Fruit fly (Drosophila melanogaster): Measurements from ENCODE around the gene Pgk.

Pgk gene

dm6 chr2L:2759654-2760053 is 6.8 kb upstream of the Pgk start, which contains the start of the genes HemK2, Snapin and Tnpo-SR (continued):
- no peak for TF ChIP-seq NC2α (GFP tag; optimal IDR thresholded peaks at IDR 0.05)
- peak; percentile 90 for TF ChIP-seq CG1647 (GFP tag; optimal IDR thresholded peaks at IDR 0.05)
- peak; percentile 93 for TF ChIP-seq CG10366 (GFP tag; IDR thresholded peaks at IDR 0.05)
- peak; percentile 84 for TF ChIP-seq CG30020 (tag; optimal IDR thresholded peaks at IDR 0.05)
- peak; percentile 96 for TF ChIP-seq slbo (GFP tag; IDR thresholded peaks at IDR 0.05)
- peak; percentile 86 for TF ChIP-seq wor (GFP tag; IDR thresholded peaks at IDR 0.05)
- no peak for TF ChIP-seq wek (GFP tag; optimal IDR thresholded peaks at IDR 0.05)
- TF ChIP-seq CG17359 (tag; optimal IDR thresholded peaks at IDR 0.05) = peak; percentile 91
- peak; percentile 82 for TF ChIP-seq GATAe (GFP tag; conservative IDR thresholded peaks at IDR 0.05)
- TF ChIP-seq phol (tag; optimal IDR thresholded peaks at IDR 0.05) = peak; percentile 93
- peak; percentile 85 for TF ChIP-seq jumu (GFP tag; optimal IDR thresholded peaks at IDR 0.05)
- peak; percentile 93 for TF ChIP-seq E2f1 (GFP tag; IDR thresholded peaks at IDR 0.05)
- TF ChIP-seq prd (optimal IDR thresholded peaks at IDR 0.05) = no peak
- peak; percentile 97 for TF ChIP-seq prd (GFP tag; IDR thresholded peaks at IDR 0.05)
- TF ChIP-seq Ada2b (GFP tag; IDR thresholded peaks at IDR 0.05) = peak; percentile 91
- TF ChIP-seq CG10959 (GFP tag; IDR thresholded peaks at IDR 0.05) = peak; percentile 87
- TF ChIP-seq luna (GFP tag; optimal IDR thresholded peaks at IDR 0.05) = peak; percentile 54
- peak; percentile 41 for TF ChIP-seq grn (GFP tag; optimal IDR thresholded peaks at IDR 0.05)
- no peak for TF ChIP-seq yki (optimal IDR thresholded peaks at IDR 0.05)
- TF ChIP-seq Sox100B (GFP tag; optimal IDR thresholded peaks at IDR 0.05) = peak; percentile 79
- TF ChIP-seq z (GFP tag; IDR thresholded peaks at IDR 0.05) = peak; percentile 60; the same call in 1 of the 3 replicates
- TF ChIP-seq nom (GFP tag; optimal IDR thresholded peaks at IDR 0.05) = peak; percentile 77
- TF ChIP-seq HLHmδ (GFP tag; optimal IDR thresholded peaks at IDR 0.05) = no peak
- peak; percentile 95 for TF ChIP-seq CG11456 (GFP tag; IDR thresholded peaks at IDR 0.05)
- TF ChIP-seq CG9727 (GFP tag; optimal IDR thresholded peaks at IDR 0.05) = peak; percentile 92
- peak in 1 of 3 experiments; percentile 81 for TF ChIP-seq Stat92E (GFP tag; optimal IDR thresholded peaks at IDR 0.05)
- TF ChIP-seq Fer1 (GFP tag; optimal IDR thresholded peaks at IDR 0.05) = peak; percentile 92
- peak; percentile 22 for TF ChIP-seq CG31365 (tag; optimal IDR thresholded peaks at IDR 0.05)
- TF ChIP-seq CG12219 (GFP tag; optimal IDR thresholded peaks at IDR 0.05) = peak; percentile 68
- TF ChIP-seq crol (GFP tag; IDR thresholded peaks at IDR 0.05) = peak; percentile 36; the same call in 1 of the 2 replicates
- peak; percentile 87 for TF ChIP-seq HLH3B (GFP tag; IDR thresholded peaks at IDR 0.05)
- TF ChIP-seq pzg (GFP tag; optimal IDR thresholded peaks at IDR 0.05) = peak; percentile 84
- no peak for TF ChIP-seq Kr (GFP tag; optimal IDR thresholded peaks at IDR 0.05)
- peak; percentile 92 for TF ChIP-seq vfl (GFP tag; optimal IDR thresholded peaks at IDR 0.05)
- no peak for TF ChIP-seq cad (GFP tag; optimal IDR thresholded peaks at IDR 0.05)
- TF ChIP-seq pb (GFP tag; optimal IDR thresholded peaks at IDR 0.05) = peak; percentile 68
- peak; percentile 94 for TF ChIP-seq lmd (GFP tag; IDR thresholded peaks at IDR 0.05)
- TF ChIP-seq CG3847 (GFP tag; IDR thresholded peaks at IDR 0.05) = peak; percentile 96
- peak; percentile 43 for TF ChIP-seq Neu2 (GFP tag; optimal IDR thresholded peaks at IDR 0.05; ENCODE audit: borderline replicate concordance)
- peak; percentile 97 for TF ChIP-seq CG9932 (GFP tag; IDR thresholded peaks at IDR 0.05)
- TF ChIP-seq cwo (GFP tag; optimal IDR thresholded peaks at IDR 0.05) = peak; percentile 84
- peak; percentile 91 for TF ChIP-seq CG11695 (GFP tag; IDR thresholded peaks at IDR 0.05)
- TF ChIP-seq CG3838 (GFP tag; optimal IDR thresholded peaks at IDR 0.05) = peak; percentile 80
- peak; percentile 95 for TF ChIP-seq abd-A (tag; optimal IDR thresholded peaks at IDR 0.05)
- peak; percentile 95 for TF ChIP-seq HLH4C (GFP tag; IDR thresholded peaks at IDR 0.05; ENCODE audit: partially characterized antibody)
- peak; percentile 88 for TF ChIP-seq CrebB (tag; optimal IDR thresholded peaks at IDR 0.05)
- TF ChIP-seq CG7786 (GFP tag; optimal IDR thresholded peaks at IDR 0.05) = peak; percentile 82
- peak; percentile 81 for TF ChIP-seq CG1024 (GFP tag; IDR thresholded peaks at IDR 0.05)
- peak; percentile 92 for TF ChIP-seq Bgb (GFP tag; IDR thresholded peaks at IDR 0.05; ENCODE audit: partially characterized antibody)
- peak; percentile 77; the same call in 1 of the 2 replicates for TF ChIP-seq Gsc (GFP tag; IDR thresholded peaks at IDR 0.05)
- peak; percentile 90 for TF ChIP-seq CG12299 (tag; optimal IDR thresholded peaks at IDR 0.05)
- TF ChIP-seq CG13424 (tag; optimal IDR thresholded peaks at IDR 0.05) = peak; percentile 94
